Worm (Caenorhabditis elegans) whole organism, late embryonic: ENCODE data around the gene C08H9.18.
"Not testable (repeated sequence)": the region's sequence is repeated elsewhere in the genome, so short reads cannot be mapped to it uniquely, and the experiment has no call there.

Experiments used
- ceh-48 ChIP-seq: sonication (generic microtip); optimal IDR thresholded peaks from 2 replicates; lab custom pipeline; 2016; ENCODE audit warnings: missing genetic modification characterization, inconsistent platforms, missing compliant biosample characterization
- elt-4 ChIP-seq: sonication (generic microtip); optimal IDR thresholded peaks from 2 replicates; lab custom pipeline; 2016; ENCODE audit warnings: missing genetic modification characterization, missing compliant biosample characterization
- fkh-6 ChIP-seq: sonication (generic microtip); optimal IDR thresholded peaks from 2 replicates; lab custom pipeline; 2016; ENCODE audit warnings: missing genetic modification characterization, missing compliant biosample characterization
- hlh-15 ChIP-seq: sonication (generic microtip); optimal IDR thresholded peaks from 2 replicates; lab custom pipeline; 2016; ENCODE audit warnings: missing genetic modification characterization, missing compliant biosample characterization
- lin-11 ChIP-seq: fragments of 200-800 bp; sonication (Bioruptor generic); optimal IDR thresholded peaks from 2 replicates; lab custom pipeline; 2018; ENCODE audit warnings: mild to moderate bottlenecking, missing genetic modification characterization, missing compliant biosample characterization
- nfya-1 ChIP-seq: sonication (generic microtip); optimal IDR thresholded peaks from 2 replicates; lab custom pipeline; 2017; ENCODE audit warnings: missing genetic modification characterization, mild to moderate bottlenecking, missing compliant biosample characterization, antibody characterized with exemption, moderate library complexity
- nhr-11 ChIP-seq: fragments of 150-350 bp; optimal IDR thresholded peaks from 2 replicates; lab custom pipeline; 2014; ENCODE audit warnings: missing biosample characterization, missing genetic modification characterization
- pqm-1 ChIP-seq: sonication (generic microtip); optimal IDR thresholded peaks from 2 replicates; lab custom pipeline; 2016; ENCODE audit warnings: missing genetic modification characterization, missing compliant biosample characterization
- unc-86 ChIP-seq: sonication (generic microtip); optimal IDR thresholded peaks from 2 replicates; lab custom pipeline; 2016; ENCODE audit warnings: missing genetic modification characterization, missing compliant biosample characterization

DNA sequence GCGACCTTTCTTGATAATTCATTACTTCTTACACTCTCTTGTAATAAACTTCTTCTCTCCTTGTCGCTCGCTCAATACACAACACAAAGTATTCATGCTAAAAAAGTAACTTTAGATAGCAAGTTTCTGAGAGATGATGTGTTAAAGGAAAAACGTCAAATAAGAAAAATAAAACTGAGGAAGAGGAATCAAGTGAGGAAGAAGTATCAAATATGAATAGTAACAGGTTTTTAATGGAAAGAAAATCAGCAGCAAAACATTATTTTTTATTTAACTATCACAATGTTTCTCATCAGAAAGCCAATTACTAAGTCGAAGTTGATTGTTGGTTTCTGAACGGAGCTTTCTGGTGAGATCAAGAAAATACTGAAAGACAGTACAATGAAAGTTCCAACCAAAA, 4.3 kb upstream of the C08H9.18 start, which contains the start of gene chil-1:
- TF ChIP-seq nhr-11 (tag; lab: Kevin White, UChicago); fkh-6; pqm-1 (tag; lab: Kevin White, UChicago); lin-11 (tag; lab: Kevin White, UChicago); ceh-48 (tag; lab: Kevin White, UChicago); elt-4 (tag; lab: Kevin White, UChicago); hlh-15 (tag; lab: Kevin White, UChicago); nfya-1; unc-86 (tag; lab: Kevin White, UChicago): not testable (repeated sequence)
